Worm (Caenorhabditis elegans): ENCODE measurements around the gene srw-6.

DNA sequence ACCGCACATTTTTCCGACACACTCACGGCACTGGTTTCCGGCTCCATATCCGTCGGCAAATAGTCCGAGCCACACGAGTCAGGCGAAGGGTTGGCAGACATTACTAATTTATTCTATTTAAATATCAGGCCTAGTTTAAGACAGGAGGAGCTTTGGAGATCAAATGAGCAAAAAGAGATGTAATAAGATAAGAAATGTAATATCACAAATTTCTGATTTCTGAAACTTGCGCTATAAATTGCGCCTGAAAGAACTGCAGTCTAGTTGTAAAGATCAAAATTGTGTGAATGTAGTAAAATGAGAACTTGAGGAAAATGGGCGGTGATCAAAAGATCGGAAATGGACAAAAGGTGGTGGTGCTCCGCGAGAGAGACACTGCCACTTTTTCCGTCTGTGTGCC, 46.4 kb downstream of the srw-6 start, which contains the start of gene nhr-186:
- TF ChIP-seq F13C5.2 (tag; optimal IDR thresholded peaks at IDR 0.05) = no peak
- no peak for TF ChIP-seq flt-1 (GFP tag; IDR thresholded peaks at IDR 0.05)
- TF ChIP-seq hmbx-1 (tag; optimal IDR thresholded peaks at IDR 0.05) = no peak
- TF ChIP-seq ceh-13 (GFP tag; optimal IDR thresholded peaks at IDR 0.05) = no peak
- no peak for TF ChIP-seq tbx-11 (GFP tag; IDR thresholded peaks at IDR 0.05)
- no peak for TF ChIP-seq tra-4 (tag; optimal IDR thresholded peaks at IDR 0.05)
- no peak for TF ChIP-seq ama-1 (optimal IDR thresholded peaks at IDR 0.05)
- no peak for TF ChIP-seq ceh-36 (tag; optimal IDR thresholded peaks at IDR 0.05)
- no peak for TF ChIP-seq scrt-1 (GFP tag; IDR thresholded peaks at IDR 0.05)
- TF ChIP-seq tbx-37 (GFP tag; conservative IDR thresholded peaks at IDR 0.05) = no peak
- no peak for TF ChIP-seq hmg-4 (GFP tag; optimal IDR thresholded peaks at IDR 0.05)
- TF ChIP-seq ets-7 (tag; optimal IDR thresholded peaks at IDR 0.05) = no peak
- no peak for TF ChIP-seq pes-1 (GFP tag; IDR thresholded peaks at IDR 0.05)
- TF ChIP-seq aly-1 (tag; optimal IDR thresholded peaks at IDR 0.05) = no peak

All from whole organism, early embryonic.